Worm (Caenorhabditis elegans) whole organism, young adult: ENCODE results near the gene fbxb-107.

Source experiments
- dpff-1 ChIP-seq: sonication (generic microtip); optimal IDR thresholded peaks from 2 replicates; lab custom pipeline; 2017; ENCODE audit warnings: mild to moderate bottlenecking, missing genetic modification characterization, missing compliant biosample characterization
- nfya-1 ChIP-seq: sonication (generic microtip); optimal IDR thresholded peaks from 2 replicates; lab custom pipeline; 2017; ENCODE audit warnings: antibody characterized with exemption, missing compliant biosample characterization, missing genetic modification characterization, borderline replicate concordance; ENCODE audit not compliant: insufficient read depth
- nhr-120 ChIP-seq: fragments of 200-800 bp; sonication (Bioruptor generic); IDR thresholded peaks from 2 replicates; pipeline ENCODE4 v1.3.6; 2022; ENCODE audit warnings: missing genetic modification characterization, missing compliant biosample characterization
- snpc-4 ChIP-seq, 5 experiments: fragments of 150-350 bp in 1 of 5; sonication (generic microtip) in 4 of 5; optimal IDR thresholded peaks; 2 replicates each; lab custom pipeline; 2014 to 2018; ENCODE audit warnings: missing genetic modification characterization in 5 of 5, missing biosample characterization in 3 of 5, antibody characterized with exemption in 2 of 5, mild to moderate bottlenecking in 2 of 5, missing compliant biosample characterization in 2 of 5, missing genotype in 2 of 5, moderate library complexity in 2 of 5, missing genetic modification reagents in 1 of 5
- ztf-26 ChIP-seq: sonication (generic microtip); optimal IDR thresholded peaks from 2 replicates; lab custom pipeline; 2017; ENCODE audit warnings: missing genetic modification characterization, missing compliant biosample characterization

- TF ChIP-seq snpc-4 (GFP tag; optimal IDR thresholded peaks at IDR 0.05; lab: Kevin White, UChicago), result no peak
- TF ChIP-seq snpc-4 (tag; optimal IDR thresholded peaks at IDR 0.05; lab: Kevin White, UChicago), result no peak
- no peak for TF ChIP-seq ztf-26 (tag; lab: Kevin White, UChicago)
- TF ChIP-seq nhr-120, result no peak
- no peak for TF ChIP-seq dpff-1
- no peak for TF ChIP-seq nfya-1 (tag; lab: Kevin White, UChicago)
Measured at ce11 chrII:2710919-2711318, 47.7 kb upstream of the fbxb-107 start, which contains the start of gene T05A8.2.
